Fruit fly (Drosophila melanogaster) whole organism, pupa: Measurements from ENCODE around the gene CG33340.

Source experiments
- EcR ChIP-seq: fragments of 200-800 bp; sonication (Bioruptor generic); optimal IDR thresholded peaks from 3 replicates; lab custom pipeline; 2019; ENCODE audit warnings: missing biosample characterization, missing genetic modification characterization, mild to moderate bottlenecking, moderate library complexity, missing genetic modification reagents
- Pif1B ChIP-seq: fragments of 200-800 bp; sonication (Bioruptor generic); optimal IDR thresholded peaks from 3 replicates; lab custom pipeline; 2016; ENCODE audit warnings: missing biosample characterization, missing genetic modification characterization
- rn ChIP-seq: fragments of 200-800 bp; sonication (Bioruptor generic); IDR thresholded peaks from 2 replicates; pipeline ENCODE4 v1.3.6; 2022; ENCODE audit warnings: missing biosample characterization, missing genetic modification characterization

DNA sequence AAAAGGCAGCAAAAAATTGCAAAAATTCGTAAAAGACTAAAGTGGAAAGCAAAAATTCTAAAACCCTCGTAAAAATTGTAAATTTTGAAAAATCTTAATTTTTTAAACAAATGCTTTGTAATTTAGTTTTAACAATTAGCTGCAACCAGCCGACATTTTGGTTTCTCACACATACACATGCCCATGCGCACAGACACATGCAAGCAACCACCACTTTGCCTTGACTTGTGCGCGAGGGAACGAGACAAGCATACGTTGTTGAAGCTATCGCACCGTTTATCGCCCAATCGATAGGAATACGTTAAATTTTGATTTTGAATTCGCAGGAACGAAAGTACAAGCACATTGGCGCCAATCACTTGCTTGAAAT, 42.6 kb upstream of the CG33340 start:
- TF ChIP-seq rn (GFP tag; lab: Robert Waterston, UW): no peak
- no peak for TF ChIP-seq EcR (GFP tag; lab: Kevin White, UChicago)
- no peak for TF ChIP-seq Pif1B (GFP tag; lab: Kevin White, UChicago)
